Worm (Caenorhabditis elegans) whole organism, L4 larva: Measurements from ENCODE around the gene Y73F8A.20.

ENCODE experiments used
- F10B5.3 ChIP-seq: sonication (generic microtip); optimal IDR thresholded peaks from 2 replicates; lab custom pipeline; 2016; ENCODE audit warnings: mild to moderate bottlenecking, missing genetic modification characterization, missing compliant biosample characterization
- ces-1 ChIP-seq: fragments of 150-350 bp; sonication (generic microtip); optimal IDR thresholded peaks from 4 replicates; lab custom pipeline; 2014; ENCODE audit warnings: missing biosample characterization, missing genetic modification reagents, missing genetic modification characterization
- dmd-9 ChIP-seq: fragments of 200-800 bp; sonication (Bioruptor generic); IDR thresholded peaks from 2 replicates; pipeline ENCODE4 v1.3.6; 2022; ENCODE audit warnings: missing genetic modification reagents, missing genetic modification characterization, missing compliant biosample characterization
- hif-1 ChIP-seq, 2 experiments: sonication (generic microtip); optimal IDR thresholded peaks; 2 replicates each; lab custom pipeline; 2016 to 2017; ENCODE audit warnings: missing compliant biosample characterization in 2 of 2, missing genetic modification characterization in 2 of 2, missing genetic modification reagents in 2 of 2, missing genotype in 2 of 2, mild to moderate bottlenecking in 1 of 2
- lin-38 ChIP-seq: fragments of 200-800 bp; sonication (Bioruptor generic); IDR thresholded peaks from 2 replicates; pipeline ENCODE4 v1.3.6; 2022; ENCODE audit warnings: missing genetic modification reagents, missing genetic modification characterization, missing compliant biosample characterization
- lin-39 ChIP-seq: fragments of 150-350 bp; optimal IDR thresholded peaks from 2 replicates; lab custom pipeline; 2014; ENCODE audit warnings: missing biosample characterization, missing genetic modification reagents, missing genetic modification characterization
- lsy-2 ChIP-seq, 2 experiments: fragments of 150-350 bp in 1 of 2; sonication (generic microtip) in 1 of 2; optimal IDR thresholded peaks; 2 replicates each; lab custom pipeline; 2014 to 2017; ENCODE audit warnings: missing biosample characterization in 2 of 2, missing genetic modification characterization in 2 of 2
- nhr-237 ChIP-seq: sonication (generic microtip); optimal IDR thresholded peaks from 2 replicates; lab custom pipeline; 2017; ENCODE audit warnings: missing biosample characterization, missing genetic modification characterization
- nhr-28 ChIP-seq: fragments of 150-350 bp; optimal IDR thresholded peaks from 2 replicates; lab custom pipeline; 2014; ENCODE audit warnings: missing biosample characterization, missing genetic modification characterization
- php-3 ChIP-seq: fragments of 200-800 bp; sonication (Bioruptor generic); IDR thresholded peaks from 2 replicates; pipeline ENCODE4 v1.3.6; 2022; ENCODE audit warnings: missing genetic modification reagents, missing genetic modification characterization, missing compliant biosample characterization
- skn-1 ChIP-seq: fragments of 150-350 bp; optimal IDR thresholded peaks from 2 replicates; lab custom pipeline; 2014; ENCODE audit warnings: missing biosample characterization, missing genetic modification characterization

- TF ChIP-seq lsy-2 (tag; optimal IDR thresholded peaks at IDR 0.05; lab: Kevin White, UChicago) (no peak), lin-39 (no peak), nhr-237 (no peak), skn-1 (tag; lab: Kevin White, UChicago) (no peak), lin-38 (no peak), ces-1 (GFP tag; lab: Kevin White, UChicago) (no peak), hif-1 (tag; optimal IDR thresholded peaks at IDR 0.05; lab: Kevin White, UChicago) (no peak), dmd-9 (GFP tag; lab: Robert Waterston, UW) (no peak), php-3 (GFP tag; lab: Robert Waterston, UW) (no peak), F10B5.3 (no peak), nhr-28 (tag; lab: Kevin White, UChicago) (peak; percentile 64)
Observed at ce11 chrIV:15393186-15393585, 14.9 kb downstream of the Y73F8A.20 start.
